Worm (Caenorhabditis elegans): ENCODE data around the gene spi-1.

DNA sequence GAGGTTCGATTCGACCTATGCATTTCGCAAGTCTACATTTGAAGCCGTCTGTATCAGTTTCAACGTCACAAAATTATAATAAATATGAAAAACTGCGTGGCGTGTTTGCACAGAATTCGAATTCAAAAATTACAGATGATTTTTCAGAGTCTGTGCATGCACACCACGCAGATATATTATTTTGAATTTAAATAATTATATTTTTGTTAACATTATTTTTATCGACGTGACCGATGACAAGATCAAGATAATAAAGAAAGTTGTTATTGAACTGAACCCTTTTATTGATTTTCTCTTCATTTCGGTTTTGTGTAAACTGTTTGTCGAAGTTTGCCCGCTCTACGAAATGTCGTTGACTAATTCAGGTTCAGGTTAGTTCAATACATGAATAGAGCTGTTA lies 9.0 kb downstream of the spi-1 start, which contains the start of gene C28F5.1:
- no peak for TF ChIP-seq him-1 (tag; optimal IDR thresholded peaks at IDR 0.05)
- TF ChIP-seq W03F9.2 (tag; optimal IDR thresholded peaks at IDR 0.05) = no peak
